Fruit fly (Drosophila melanogaster): Measurements from ENCODE around the gene RhoGAP102A.

The RhoGAP102A gene

DNA sequence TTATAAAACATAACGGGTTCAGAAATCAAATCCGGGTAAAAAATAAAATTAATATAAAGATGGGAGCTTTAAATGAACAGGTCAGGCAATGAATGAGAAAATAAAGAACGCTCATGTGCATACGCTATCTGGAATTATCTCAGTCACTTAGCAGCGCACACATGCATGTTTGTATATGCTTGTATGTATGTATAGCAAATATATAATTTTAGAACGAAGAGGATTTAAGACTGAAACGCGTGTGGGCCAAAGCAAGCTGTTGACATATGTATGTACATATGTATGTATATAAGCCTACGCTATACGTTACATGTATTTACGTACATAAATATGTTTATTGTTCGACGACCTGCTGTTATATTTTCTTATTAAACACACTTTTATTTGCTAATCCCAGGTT lies 29.0 kb upstream of the RhoGAP102A start (continued):
- TF ChIP-seq sc (optimal IDR thresholded peaks at IDR 0.05) (no peak), sc (GFP tag; optimal IDR thresholded peaks at IDR 0.05) (peak; percentile 28), knrl (GFP tag; IDR thresholded peaks at IDR 0.05; ENCODE audit: partially characterized antibody) (no peak), CG6813 (GFP tag; optimal IDR thresholded peaks at IDR 0.05) (peak; percentile 68), CG13424 (tag; optimal IDR thresholded peaks at IDR 0.05) (no peak), sug (tag; optimal IDR thresholded peaks at IDR 0.05) (peak; percentile 38), CG7745 (tag; optimal IDR thresholded peaks at IDR 0.05) (peak; percentile 51), CTCF (GFP tag; optimal IDR thresholded peaks at IDR 0.05) (no peak), cas (GFP tag; IDR thresholded peaks at IDR 0.05) (no peak), CG8290 (GFP tag; optimal IDR thresholded peaks at IDR 0.05) (peak; percentile 43), CG8290 (tag; optimal IDR thresholded peaks at IDR 0.05) (peak; percentile 47 to 51), CG2199 (GFP tag; IDR thresholded peaks at IDR 0.05) (peak; percentile 94), CG17361 (GFP tag; IDR thresholded peaks at IDR 0.05) (no peak; the same call in 2 of the 3 replicates), tap (tag; optimal IDR thresholded peaks at IDR 0.05) (no peak), trem (tag; optimal IDR thresholded peaks at IDR 0.05) (no peak), zfh2 (GFP tag; optimal IDR thresholded peaks at IDR 0.05) (no peak), CG13296 (GFP tag; optimal IDR thresholded peaks at IDR 0.05) (peak; percentile 57), ranshi (GFP tag; IDR thresholded peaks at IDR 0.05) (no peak), Bgb (GFP tag; IDR thresholded peaks at IDR 0.05; ENCODE audit: partially characterized antibody) (no peak), CG11696 (GFP tag; IDR thresholded peaks at IDR 0.05) (no peak), CrebB (tag; optimal IDR thresholded peaks at IDR 0.05) (peak; percentile 49), psq (GFP tag; optimal IDR thresholded peaks at IDR 0.05) (no peak), Asciz (GFP tag; optimal IDR thresholded peaks at IDR 0.05) (peak; percentile 45), CG9817 (tag; optimal IDR thresholded peaks at IDR 0.05) (no peak), CG8478 (optimal IDR thresholded peaks at IDR 0.05) (no peak), pho (GFP tag; optimal IDR thresholded peaks at IDR 0.05) (peak; percentile 10), stc (GFP tag; IDR thresholded peaks at IDR 0.05) (no peak; the same call in 1 of the 2 replicates), CG18262 (tag; optimal IDR thresholded peaks at IDR 0.05) (peak; percentile 48), toy (GFP tag; IDR thresholded peaks at IDR 0.05) (no peak), gsb-n (tag; optimal IDR thresholded peaks at IDR 0.05) (no peak), exex (tag; optimal IDR thresholded peaks at IDR 0.05) (no peak), CG17568 (GFP tag; optimal IDR thresholded peaks at IDR 0.05) (peak; percentile 77), wor (GFP tag; IDR thresholded peaks at IDR 0.05) (no peak), CG11456 (GFP tag; IDR thresholded peaks at IDR 0.05) (no peak), CG6654 (GFP tag; optimal IDR thresholded peaks at IDR 0.05) (no peak), HLH4C (GFP tag; IDR thresholded peaks at IDR 0.05; ENCODE audit: partially characterized antibody) (no peak), HLH3B (GFP tag; IDR thresholded peaks at IDR 0.05) (no peak; the same call in 1 of the 2 replicates), Sry-β (GFP tag; optimal IDR thresholded peaks at IDR 0.05) (peak; percentile 3), CG15479 (GFP tag; optimal IDR thresholded peaks at IDR 0.05) (peak; percentile 61), CG1832 (GFP tag; optimal IDR thresholded peaks at IDR 0.05) (no peak), CG14965 (GFP tag; optimal IDR thresholded peaks at IDR 0.05; ENCODE audit: borderline replicate concordance) (no peak), ara (GFP tag; IDR thresholded peaks at IDR 0.05) (no peak), CG16863 (GFP tag; optimal IDR thresholded peaks at IDR 0.05) (no peak), ac (GFP tag; optimal IDR thresholded peaks at IDR 0.05) (peak; percentile 77), Fer3 (tag; optimal IDR thresholded peaks at IDR 0.05) (no peak), Dip3 (GFP tag; optimal IDR thresholded peaks at IDR 0.05) (no peak), nerfin-1 (tag; optimal IDR thresholded peaks at IDR 0.05) (no peak), Oaz (GFP tag; IDR thresholded peaks at IDR 0.05) (no peak), scrt (GFP tag; optimal IDR thresholded peaks at IDR 0.05) (no peak), TFAM (GFP tag; optimal IDR thresholded peaks at IDR 0.05) (no peak), CG2678 (tag; optimal IDR thresholded peaks at IDR 0.05) (no peak), btn (GFP tag; optimal IDR thresholded peaks at IDR 0.05) (no peak), Nf-YB (GFP tag; optimal IDR thresholded peaks at IDR 0.05) (no peak)
